Worm (Caenorhabditis elegans) whole organism, dauer: Measurements from ENCODE around the gene fbxa-218.

ENCODE experiments used
- unc-62 ChIP-seq: sonication (generic microtip); optimal IDR thresholded peaks from 2 replicates; lab custom pipeline; 2017; ENCODE audit warnings: missing biosample characterization, missing genetic modification reagents, missing genetic modification characterization

The fbxa-218 gene

DNA sequence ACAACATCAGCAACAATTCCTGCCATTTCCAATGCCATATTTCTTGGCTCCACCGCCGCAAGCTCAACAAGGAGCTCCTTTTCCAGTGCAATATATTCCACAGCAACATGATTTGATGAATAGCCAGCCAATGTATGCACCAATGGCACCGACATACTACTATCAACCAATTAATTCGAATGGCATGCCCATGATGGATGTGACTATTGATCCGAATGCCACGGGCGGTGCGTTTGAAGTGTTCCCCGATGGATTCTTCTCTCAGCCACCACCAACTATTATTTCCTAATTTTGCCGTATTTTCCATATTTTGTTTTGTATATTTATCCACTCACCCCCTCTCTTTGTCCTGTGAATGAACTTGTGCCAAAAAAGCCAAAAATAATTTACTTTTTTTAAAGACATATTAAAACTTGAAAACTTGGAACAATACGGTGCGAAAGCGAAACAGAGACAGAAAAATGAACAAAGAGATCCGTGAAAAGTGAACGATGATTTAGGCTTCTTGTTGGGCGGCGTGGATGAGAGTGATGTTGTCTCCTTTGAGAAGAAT is 7.4 kb upstream of the fbxa-218 start:
- TF ChIP-seq unc-62 = no peak

DNA sequence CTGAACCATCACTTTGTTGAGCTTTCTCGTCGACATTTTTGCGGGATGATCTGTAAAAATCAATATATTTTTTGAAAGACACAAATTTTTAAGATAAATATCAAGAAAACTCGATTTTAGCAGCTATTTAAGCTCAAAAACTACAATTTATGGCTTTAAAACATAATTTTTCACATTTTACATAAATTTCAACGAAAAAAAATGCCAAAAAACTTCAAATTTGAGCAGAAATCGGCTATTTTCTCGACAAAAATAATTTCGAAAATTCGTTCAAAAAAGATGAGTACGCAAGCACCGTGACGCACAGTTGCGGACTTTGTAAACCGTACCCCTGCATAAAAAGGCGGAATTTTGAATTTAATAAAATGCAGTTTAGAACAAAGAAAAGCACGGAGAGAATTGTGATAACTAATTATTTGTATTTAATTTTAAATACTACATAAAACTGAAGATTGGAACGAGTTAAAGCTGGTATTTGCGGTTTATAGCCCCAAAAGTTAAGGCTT is 6.7 kb upstream of the fbxa-218 start, which contains the start of gene snr-6:
Gene snr-6, minus strand, starts transcription at position 51 of the 506 bp plus-strand sequence.
- TF ChIP-seq unc-62 = no peak

DNA sequence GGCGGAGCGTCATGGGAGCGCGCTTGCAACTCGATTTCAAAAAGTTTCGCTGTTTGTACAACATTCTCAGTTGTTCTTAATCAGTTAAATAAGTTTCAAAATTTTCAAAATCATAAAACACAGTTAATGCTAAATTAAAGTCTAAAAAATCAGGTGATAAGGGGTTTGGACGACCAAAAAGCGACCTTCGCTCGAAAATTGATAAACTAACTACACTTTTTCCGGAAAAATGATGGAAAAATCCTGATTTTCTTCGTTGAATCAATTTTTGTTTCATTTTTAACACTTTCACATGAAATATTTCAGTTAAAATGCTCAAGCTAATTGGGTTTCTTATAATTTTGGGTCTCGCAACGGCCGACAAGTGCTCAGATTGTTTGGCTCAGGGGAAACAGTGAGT is 6.1 kb upstream of the fbxa-218 start, which contains the start of gene Y49E10.16:
Gene Y49E10.16, plus strand, starts transcription at position 301 of the 400 bp plus-strand sequence.
- no peak for TF ChIP-seq unc-62

DNA sequence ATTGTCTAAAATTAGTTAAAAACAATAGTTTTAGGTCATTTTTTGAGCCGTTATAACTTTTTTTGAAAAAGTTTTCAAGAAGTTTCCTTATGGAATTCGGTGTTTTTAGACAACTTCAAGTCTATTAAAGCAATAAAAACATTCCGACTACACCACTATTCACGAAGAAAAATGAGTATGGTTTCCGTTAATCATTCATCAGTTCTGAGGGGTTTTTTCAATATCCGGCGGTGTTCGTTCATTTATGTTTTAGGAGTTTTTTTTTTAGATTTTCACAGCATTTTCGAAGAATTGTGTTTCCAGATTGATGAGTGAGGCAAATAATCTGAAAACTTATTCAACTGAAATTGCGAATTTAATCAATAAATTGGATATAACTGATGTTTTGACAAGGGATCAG is 2.2 kb upstream of the fbxa-218 start, which contains the start of gene Y49E10.27:
Gene Y49E10.27, plus strand, starts transcription at position 301 of the 400 bp plus-strand sequence.
- no peak for TF ChIP-seq unc-62

DNA sequence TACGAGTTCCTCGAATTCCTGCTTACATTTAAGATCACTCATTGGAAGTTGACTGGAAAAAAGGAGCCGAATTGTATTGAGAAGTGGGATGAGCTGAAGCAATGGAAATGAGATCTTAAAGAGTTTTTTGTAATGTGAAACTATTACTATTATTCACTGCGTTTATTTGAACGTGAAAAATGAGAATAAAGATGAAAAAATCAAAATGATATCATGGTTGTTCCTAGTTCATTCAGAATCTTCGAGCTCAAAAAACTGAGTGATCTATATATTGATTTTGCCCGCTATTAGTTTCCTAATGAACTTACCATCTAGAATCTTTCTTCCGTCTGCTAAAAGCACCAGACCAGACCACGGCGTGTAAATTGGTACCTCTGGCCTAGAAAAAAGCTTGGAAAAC is 705 bp downstream of the fbxa-218 start:
- TF ChIP-seq unc-62 = no peak

DNA sequence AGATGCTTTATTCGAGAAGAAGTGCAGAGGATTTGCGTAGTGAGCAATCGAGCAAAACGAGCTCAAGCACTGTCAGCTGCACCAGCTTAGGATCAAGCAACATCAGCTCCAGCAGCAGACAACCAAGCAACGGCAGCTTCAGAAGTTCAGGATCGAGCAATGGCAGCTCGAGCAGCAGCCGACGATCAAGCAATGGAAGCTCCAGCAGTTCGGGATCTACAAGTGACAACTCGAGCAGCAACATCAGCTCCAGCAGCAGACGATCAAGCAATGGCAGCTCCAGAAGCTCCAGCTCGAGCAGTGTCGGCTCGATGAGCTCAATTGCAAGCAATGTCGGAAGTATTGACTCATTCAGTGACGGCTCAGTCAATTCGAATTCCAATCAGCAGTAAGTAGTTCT is 2.7 kb downstream of the fbxa-218 start:
- no peak for TF ChIP-seq unc-62

DNA sequence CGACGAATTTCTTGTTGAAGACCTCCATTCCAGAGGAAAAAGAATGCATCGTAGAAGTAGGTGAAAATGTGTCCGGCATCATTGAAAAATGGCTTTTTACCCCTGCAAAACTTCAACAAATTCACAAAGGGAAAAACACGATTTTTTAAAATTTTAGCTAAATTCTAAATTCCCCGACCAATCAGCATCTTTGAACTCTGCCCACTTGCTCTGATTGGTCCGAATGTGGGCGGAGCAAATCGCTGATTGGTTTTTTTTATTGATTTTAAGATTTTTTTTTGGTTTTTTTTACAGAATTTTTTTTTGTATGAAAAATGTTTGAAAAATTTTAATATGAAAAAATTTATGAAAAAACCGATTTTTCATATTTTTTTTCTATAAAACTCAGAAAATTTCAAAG is 7.6 kb downstream of the fbxa-218 start:
- no peak for TF ChIP-seq unc-62

DNA sequence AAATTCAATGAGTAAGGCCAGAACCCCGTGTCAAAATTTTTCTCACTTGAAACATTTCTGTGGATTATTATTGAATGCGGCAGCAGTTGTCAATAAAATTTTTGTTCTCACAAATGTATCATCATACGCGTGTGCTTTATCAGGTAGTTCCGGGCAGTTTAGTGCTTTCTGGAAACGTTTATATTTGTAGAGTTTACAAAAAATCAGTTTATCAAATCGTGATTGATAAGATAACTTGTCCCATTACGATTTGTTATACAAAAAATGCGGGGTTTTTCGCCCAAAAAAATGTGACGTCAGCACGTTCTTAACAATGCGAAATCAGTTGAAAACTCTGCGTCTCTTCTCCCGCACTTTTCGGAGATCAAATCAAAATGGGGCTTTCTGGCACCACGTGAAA is 8.9 kb downstream of the fbxa-218 start:
- TF ChIP-seq unc-62 = no peak

DNA sequence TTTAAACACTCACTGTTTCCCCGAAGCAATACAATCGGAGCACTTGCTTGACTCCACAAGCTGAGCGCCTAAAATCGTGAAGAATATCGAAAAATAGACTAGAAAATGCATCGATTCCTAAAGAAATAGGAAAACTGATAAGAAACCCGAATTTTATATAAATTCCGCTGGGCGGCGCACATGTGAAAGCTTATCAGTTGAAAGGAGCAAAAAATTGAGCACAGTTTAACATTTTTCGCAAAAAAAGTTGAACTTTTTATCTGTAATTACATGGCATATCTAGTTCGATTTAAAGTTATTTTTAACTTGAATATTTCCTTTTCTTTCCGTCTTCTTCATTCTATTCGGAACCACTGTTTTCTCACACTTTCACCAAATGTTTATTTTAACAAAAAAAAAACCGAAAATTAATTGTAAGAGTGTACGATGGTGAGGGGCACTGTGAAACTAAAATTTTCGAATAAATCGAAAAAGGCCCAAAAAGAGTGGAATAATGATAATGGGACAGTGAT is 9.7 kb downstream of the fbxa-218 start, which contains the start of gene Y49E10.18:
Gene Y49E10.18, minus strand, starts transcription at position 116 of the 512 bp plus-strand sequence.
- TF ChIP-seq unc-62 = no peak

DNA sequence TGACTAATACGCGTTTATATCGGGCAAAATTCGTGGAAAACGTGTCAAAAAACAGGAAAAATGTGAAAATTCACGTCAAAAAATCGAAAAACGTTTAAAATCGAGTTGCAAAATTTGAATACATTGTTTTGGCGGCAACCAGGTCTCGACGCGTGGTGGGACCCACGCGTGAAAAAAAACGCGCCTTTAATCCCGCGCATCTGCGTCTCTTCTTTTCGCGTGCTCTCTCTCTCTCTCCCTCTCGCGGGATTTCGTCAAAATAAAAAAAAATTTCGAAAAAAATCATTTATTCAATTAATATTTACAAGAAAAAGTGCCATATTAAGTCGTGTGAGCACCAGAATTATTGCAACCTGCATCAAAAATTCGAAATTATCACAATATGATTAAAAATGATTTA is 17.0 kb downstream of the fbxa-218 start, which contains the start of gene ani-1:
Gene ani-1, minus strand, starts transcription at position 61 of the 400 bp plus-strand sequence.
- TF ChIP-seq unc-62 = no peak

DNA sequence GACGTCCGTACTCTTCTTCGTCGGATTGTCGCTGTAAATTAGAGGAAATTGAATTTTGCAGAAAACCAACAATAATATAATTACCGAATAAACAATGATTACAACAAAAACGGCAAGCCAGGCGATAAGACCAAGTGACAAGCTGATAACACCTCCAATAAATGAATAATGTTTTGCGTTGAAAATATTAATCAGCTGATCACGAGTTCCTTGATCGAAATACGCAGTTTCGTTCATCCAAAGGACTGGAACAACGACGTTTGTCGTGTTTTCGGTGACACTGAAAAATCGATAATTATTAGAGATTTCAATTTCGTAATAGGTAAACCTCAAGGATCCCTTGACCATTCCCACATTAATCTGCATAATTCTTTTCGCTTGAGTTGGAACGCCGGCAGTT is 17.5 kb downstream of the fbxa-218 start:
- no peak for TF ChIP-seq unc-62

DNA sequence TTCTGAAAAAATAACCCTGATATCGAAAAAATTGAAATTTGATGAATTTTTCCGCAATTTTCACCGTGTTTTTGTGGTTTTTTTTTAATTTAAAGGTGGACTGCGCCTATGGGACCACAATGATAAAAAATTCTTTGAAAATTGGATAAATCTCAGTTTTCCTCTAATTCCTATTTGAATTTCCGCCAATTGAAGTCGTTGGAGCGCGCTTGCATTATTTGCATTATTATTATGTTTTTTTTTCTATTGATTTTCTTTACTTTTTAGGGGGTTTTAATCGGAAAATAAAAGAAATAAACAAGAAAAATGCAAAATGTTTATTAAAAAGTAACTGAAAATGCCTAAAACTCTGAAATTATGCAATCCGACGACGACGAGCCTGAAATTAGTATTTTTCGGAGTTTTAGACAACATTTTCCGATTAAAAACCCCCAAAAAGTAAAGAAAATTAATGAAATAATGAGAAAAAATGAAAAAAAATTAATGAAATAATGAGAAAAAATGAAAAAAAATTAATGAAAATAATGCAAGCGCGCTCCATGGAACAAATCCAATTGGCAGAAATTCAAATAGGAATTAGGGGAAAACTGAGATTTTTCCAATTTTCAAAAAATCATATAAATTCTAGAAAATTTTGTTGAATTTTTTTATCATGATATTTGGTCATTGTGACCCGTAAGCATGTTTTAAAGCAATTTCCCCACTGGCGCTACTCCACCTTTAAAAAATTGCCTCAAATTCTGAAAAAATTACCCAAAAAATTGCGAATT is 19.5 kb downstream of the fbxa-218 start:
- TF ChIP-seq unc-62 = no peak

DNA sequence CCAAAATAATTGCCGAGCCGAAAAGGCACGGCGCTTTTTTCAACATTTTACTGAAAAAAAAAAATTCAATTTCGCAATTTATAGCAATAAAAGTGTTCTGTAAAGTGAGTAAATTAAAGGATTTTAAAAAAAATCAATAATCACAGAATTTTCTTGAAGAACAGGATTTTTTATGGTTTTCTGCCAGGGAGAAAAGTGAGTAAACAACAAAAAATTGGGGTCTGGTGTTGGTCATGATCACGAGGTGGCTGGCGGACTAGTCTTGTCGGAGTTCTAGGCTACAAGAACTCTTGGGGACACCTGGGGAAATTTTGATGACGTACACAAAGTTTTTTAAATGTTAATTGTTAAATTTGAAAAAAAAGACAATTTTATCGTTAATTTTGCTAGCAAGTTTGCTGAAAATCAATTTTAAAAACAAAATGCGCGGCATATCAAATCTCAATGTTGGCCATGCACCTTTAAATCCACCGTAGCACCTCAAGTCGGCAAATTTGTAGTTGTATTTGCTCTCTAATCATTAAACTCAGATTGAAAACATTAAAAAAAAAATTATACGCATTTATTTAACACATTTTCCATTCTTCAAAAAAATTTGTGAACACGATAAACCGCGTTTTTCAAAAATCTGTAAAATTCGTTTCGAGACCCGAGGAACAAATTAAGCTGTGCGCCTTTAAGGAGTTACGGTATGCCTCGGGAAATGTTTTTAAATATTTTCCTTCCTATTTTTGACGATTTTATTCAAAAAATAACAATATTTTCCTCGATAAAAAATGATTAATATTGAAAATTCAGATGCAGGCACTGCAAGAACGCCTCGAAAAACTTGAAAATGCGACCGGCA is 20.7 kb downstream of the fbxa-218 start, which contains the start of the genes scav-3 and Y49E10.21:
Gene scav-3, minus strand, starts transcription at position 50 of the 847 bp plus-strand sequence.
Gene Y49E10.21, plus strand, starts transcription at position 797 of the 847 bp plus-strand sequence.
- TF ChIP-seq unc-62 = no peak

DNA sequence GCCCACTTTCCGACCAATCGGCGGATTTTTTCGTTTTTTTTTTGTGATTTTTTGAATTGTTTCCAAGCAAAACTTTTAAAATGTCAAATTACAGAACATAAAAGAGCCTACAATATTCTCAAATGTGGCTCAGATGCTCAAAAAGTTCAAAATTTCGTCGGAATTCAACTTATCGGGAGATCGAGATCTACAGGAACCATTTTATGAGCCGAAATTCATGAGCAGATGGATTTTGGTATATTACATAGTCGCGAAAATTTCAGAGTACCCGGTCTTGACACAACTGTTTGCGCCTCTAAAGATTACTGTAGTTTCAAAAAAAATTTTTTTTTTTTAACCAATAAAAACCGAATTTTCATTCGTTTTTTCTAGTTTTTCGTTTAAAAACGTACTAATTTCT is 22.7 kb downstream of the fbxa-218 start:
- TF ChIP-seq unc-62 = no peak

DNA sequence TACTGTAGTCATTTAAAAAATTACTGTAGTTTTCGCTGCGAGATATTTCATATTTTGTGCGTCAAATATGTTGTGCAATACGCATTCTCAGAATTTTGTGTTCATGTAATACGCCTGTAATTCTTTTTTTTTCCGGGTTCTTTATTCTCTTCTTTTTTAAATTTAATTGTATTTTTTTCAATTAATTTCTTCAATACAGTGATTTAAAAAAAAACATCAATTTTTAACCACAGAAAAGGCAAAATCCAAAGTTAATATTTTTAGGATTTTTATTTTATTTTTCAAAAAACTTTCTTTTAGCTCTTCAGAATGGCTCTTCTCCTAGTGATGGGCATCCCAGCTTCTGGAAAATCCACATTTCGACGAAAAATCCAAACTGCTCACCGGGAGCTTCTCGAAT is 30.0 kb downstream of the fbxa-218 start, which contains the start of gene pstk-1:
Gene pstk-1, plus strand, starts transcription at position 301 of the 400 bp plus-strand sequence.
- no peak for TF ChIP-seq unc-62

DNA sequence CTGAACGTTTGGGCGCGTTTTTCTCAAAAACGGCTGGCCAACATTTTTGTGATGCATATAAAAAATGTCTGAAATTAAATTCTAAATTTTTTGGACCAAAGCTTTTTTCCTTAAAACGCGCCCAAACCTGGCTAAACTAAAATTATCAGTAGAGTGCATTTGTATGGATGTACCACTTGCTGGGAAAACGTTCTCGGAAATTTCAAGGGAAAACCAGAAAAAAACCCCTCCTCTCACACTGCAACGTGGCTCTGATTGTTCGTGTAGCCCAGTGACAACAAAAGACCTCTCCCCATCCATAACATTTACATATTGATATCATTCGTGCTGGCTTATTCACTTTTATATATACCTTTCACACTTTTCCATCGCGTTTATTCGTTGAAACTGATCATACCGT is 32.6 kb downstream of the fbxa-218 start, which contains the start of gene Y49E10.29:
Gene Y49E10.29, plus strand, starts transcription at position 301 of the 400 bp plus-strand sequence.
- no peak for TF ChIP-seq unc-62
